Worm (Caenorhabditis elegans) whole organism, L4/young adult: ENCODE measurements around the gene cyp-14A3.

Source experiments
- W03F9.2 ChIP-seq: fragments of 150-350 bp; optimal IDR thresholded peaks from 2 replicates; lab custom pipeline; 2014; ENCODE audit warnings: missing biosample characterization, missing genetic modification characterization
- dao-5 ChIP-seq: sonication (generic microtip); optimal IDR thresholded peaks from 2 replicates; lab custom pipeline; 2016; ENCODE audit warnings: missing genotype, missing genetic modification characterization, moderate library complexity, missing compliant biosample characterization
- him-1 ChIP-seq: sonication (generic microtip); optimal IDR thresholded peaks from 2 replicates; lab custom pipeline; 2016; ENCODE audit warnings: missing genotype, missing genetic modification reagents, missing genetic modification characterization, missing compliant biosample characterization

The cyp-14A3 gene

ce11 chrX:13303357-13303756, 29.4 kb upstream of the cyp-14A3 start, which contains the start of gene srd-42:
TSS of gene srd-42 (minus strand) at chrX:13303457.
- TF ChIP-seq W03F9.2 (tag; lab: Kevin White, UChicago) (no peak), him-1 (tag; lab: Kevin White, UChicago) (no peak), dao-5 (tag; lab: Kevin White, UChicago) (no peak)

ce11 chrX:13300503-13300902, 26.5 kb upstream of the cyp-14A3 start, which contains the start of gene srd-39:
TSS of gene srd-39 (minus strand) at chrX:13300603.
- TF ChIP-seq dao-5 (tag; lab: Kevin White, UChicago) (no peak), him-1 (tag; lab: Kevin White, UChicago) (no peak), W03F9.2 (tag; lab: Kevin White, UChicago) (no peak)

- no peak for TF ChIP-seq dao-5 (tag; lab: Kevin White, UChicago)
- no peak for TF ChIP-seq W03F9.2 (tag; lab: Kevin White, UChicago)
- no peak for TF ChIP-seq him-1 (tag; lab: Kevin White, UChicago)
Measured at ce11 chrX:13294669-13295068, 20.7 kb upstream of the cyp-14A3 start, which contains the start of gene srd-36. TSS of gene srd-36 (minus strand) at chrX:13294769.

ce11 chrX:13293023-13293422, 19.0 kb upstream of the cyp-14A3 start:
- no peak for TF ChIP-seq him-1 (tag; lab: Kevin White, UChicago)
- TF ChIP-seq W03F9.2 (tag; lab: Kevin White, UChicago) = no peak
- no peak for TF ChIP-seq dao-5 (tag; lab: Kevin White, UChicago)

ce11 chrX:13291506-13291905, 17.5 kb upstream of the cyp-14A3 start, which contains the start of gene srd-38:
TSS of gene srd-38 (plus strand) at chrX:13291806.
- TF ChIP-seq dao-5 (tag; lab: Kevin White, UChicago) = no peak
- no peak for TF ChIP-seq W03F9.2 (tag; lab: Kevin White, UChicago)
- no peak for TF ChIP-seq him-1 (tag; lab: Kevin White, UChicago)

DNA sequence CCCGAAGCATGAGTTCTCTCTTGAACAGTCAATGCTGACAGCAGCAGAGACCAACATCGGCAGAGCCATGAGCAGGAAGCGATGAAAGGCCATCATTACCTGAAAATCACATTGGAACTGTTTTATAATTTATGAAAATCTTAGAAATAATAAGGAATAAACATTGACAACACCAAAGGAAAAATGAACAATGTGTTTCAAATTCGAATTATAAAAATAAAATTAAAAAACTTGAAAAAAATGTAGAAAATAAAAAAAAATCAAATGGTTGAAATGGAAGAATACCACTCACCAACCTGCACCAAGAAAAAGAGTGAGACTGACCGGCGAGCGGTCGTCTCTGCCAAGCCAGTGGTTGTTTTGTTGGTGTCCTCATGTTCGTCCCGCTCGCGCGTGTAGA, 16.5 kb upstream of the cyp-14A3 start, which contains the start of gene R04D3.3:
Gene R04D3.3, minus strand, starts transcription at position 101 of the 400 bp plus-strand sequence.
- TF ChIP-seq W03F9.2 (tag; lab: Kevin White, UChicago) (no peak), dao-5 (tag; lab: Kevin White, UChicago) (no peak), him-1 (tag; lab: Kevin White, UChicago) (no peak)

ce11 chrX:13288715-13289114, 14.7 kb upstream of the cyp-14A3 start, which contains the start of gene R04D3.4:
TSS of gene R04D3.4 (minus strand) at chrX:13288815.
- TF ChIP-seq dao-5 (tag; lab: Kevin White, UChicago) (no peak), him-1 (tag; lab: Kevin White, UChicago) (no peak), W03F9.2 (tag; lab: Kevin White, UChicago) (no peak)

DNA sequence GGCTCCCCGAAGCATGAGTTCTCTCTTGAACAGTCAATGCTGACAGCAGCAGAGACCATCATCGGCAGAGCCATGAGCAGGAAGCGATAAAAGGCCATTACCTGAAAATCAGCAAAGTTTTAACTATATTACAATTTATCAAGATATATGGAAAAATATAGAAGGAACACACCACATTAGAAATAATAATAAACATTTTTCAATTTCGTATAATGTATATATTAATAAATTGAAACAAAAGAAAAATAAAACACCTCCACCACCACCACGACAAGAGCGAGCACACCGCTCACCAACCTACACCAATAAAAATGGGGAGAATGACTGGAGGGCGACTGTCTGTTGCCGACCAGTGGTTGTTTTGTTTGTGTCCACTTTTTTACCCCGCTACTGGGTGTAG, 12.5 kb upstream of the cyp-14A3 start, which contains the start of gene R04D3.2:
Gene R04D3.2, minus strand, starts transcription at position 101 of the 400 bp plus-strand sequence.
- TF ChIP-seq him-1 (tag; lab: Kevin White, UChicago) = no peak
- TF ChIP-seq dao-5 (tag; lab: Kevin White, UChicago) = no peak
- TF ChIP-seq W03F9.2 (tag; lab: Kevin White, UChicago) = no peak

- no peak for TF ChIP-seq dao-5 (tag; lab: Kevin White, UChicago)
- no peak for TF ChIP-seq him-1 (tag; lab: Kevin White, UChicago)
- TF ChIP-seq W03F9.2 (tag; lab: Kevin White, UChicago) = no peak
Measured at ce11 chrX:13284618-13285017, 10.6 kb upstream of the cyp-14A3 start.

DNA sequence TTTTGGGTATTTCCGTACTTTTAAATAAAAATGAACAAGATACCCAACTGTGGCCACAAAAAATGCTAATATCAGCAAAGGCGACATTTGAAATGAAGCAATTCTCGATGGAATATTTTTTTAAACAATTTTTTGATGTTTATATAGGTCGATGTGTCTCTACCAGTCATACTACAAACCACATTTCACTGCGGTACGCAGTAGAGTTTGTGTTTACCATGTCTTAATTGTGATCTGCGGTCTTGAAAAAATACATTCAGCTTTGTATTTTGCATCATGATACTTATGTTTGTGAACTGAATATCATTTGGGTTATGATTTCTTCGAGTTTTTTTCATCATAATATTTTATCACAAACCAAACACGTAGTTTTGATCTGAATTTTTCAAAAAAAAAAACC, 10.1 kb upstream of the cyp-14A3 start, which contains the start of gene cyp-14A4:
Gene cyp-14A4, minus strand, starts transcription at position 107 of the 400 bp plus-strand sequence.
- TF ChIP-seq him-1 (tag; lab: Kevin White, UChicago) = no peak

- no peak for TF ChIP-seq W03F9.2 (tag; lab: Kevin White, UChicago)
- no peak for TF ChIP-seq him-1 (tag; lab: Kevin White, UChicago)
- no peak for TF ChIP-seq dao-5 (tag; lab: Kevin White, UChicago)
Measured at ce11 chrX:13283462-13283861, 9.5 kb upstream of the cyp-14A3 start.

- TF ChIP-seq dao-5 (tag; lab: Kevin White, UChicago) = no peak
- no peak for TF ChIP-seq W03F9.2 (tag; lab: Kevin White, UChicago)
- TF ChIP-seq him-1 (tag; lab: Kevin White, UChicago) = no peak
Measured at ce11 chrX:13278876-13279275, 4.9 kb upstream of the cyp-14A3 start, which contains the start of gene phf-33. TSS of gene phf-33 (minus strand) at chrX:13278976.

DNA sequence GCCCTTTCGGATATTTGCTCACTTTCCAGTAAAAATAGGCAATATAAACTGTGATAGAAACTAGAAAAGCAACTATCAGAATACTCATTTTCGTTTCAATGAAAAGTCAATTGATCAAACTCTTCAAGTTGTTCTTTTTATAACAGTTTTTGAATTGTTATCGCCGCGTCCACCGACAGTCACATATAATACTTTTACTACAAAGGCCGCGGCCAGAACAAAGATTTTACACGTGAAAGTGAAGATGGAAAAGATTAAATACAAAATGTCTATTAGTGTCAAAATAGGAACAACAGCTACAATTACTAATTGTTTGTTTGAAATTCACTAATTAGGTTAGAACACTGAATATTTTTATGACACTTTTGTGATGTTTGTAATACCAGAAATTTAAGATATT, 4.4 kb downstream of the cyp-14A3 start, which contains the start of gene cyp-14A2:
Gene cyp-14A2, minus strand, starts transcription at position 101 of the 400 bp plus-strand sequence.
- no peak for TF ChIP-seq him-1 (tag; lab: Kevin White, UChicago)
- no peak for TF ChIP-seq W03F9.2 (tag; lab: Kevin White, UChicago)
- TF ChIP-seq dao-5 (tag; lab: Kevin White, UChicago) = no peak

ce11 chrX:13267230-13267629, 6.8 kb downstream of the cyp-14A3 start, which contains the start of gene cyp-14A1:
TSS of gene cyp-14A1 (minus strand) at chrX:13267355.
- TF ChIP-seq dao-5 (tag; lab: Kevin White, UChicago) = no peak
